Worm (Caenorhabditis elegans) whole organism, L4/young adult: ENCODE results near the gene mam-6.

Source experiments
- W03F9.2 ChIP-seq: fragments of 150-350 bp; optimal IDR thresholded peaks from 2 replicates; lab custom pipeline; 2014; ENCODE audit warnings: missing biosample characterization, missing genetic modification characterization
- dao-5 ChIP-seq: sonication (generic microtip); optimal IDR thresholded peaks from 2 replicates; lab custom pipeline; 2016; ENCODE audit warnings: missing genotype, missing genetic modification characterization, moderate library complexity, missing compliant biosample characterization
- him-1 ChIP-seq: sonication (generic microtip); optimal IDR thresholded peaks from 2 replicates; lab custom pipeline; 2016; ENCODE audit warnings: missing genotype, missing genetic modification reagents, missing genetic modification characterization, missing compliant biosample characterization

- TF ChIP-seq W03F9.2 (tag; lab: Kevin White, UChicago) (no peak), him-1 (no peak), dao-5 (tag; lab: Kevin White, UChicago) (no peak)
These were observed 7.8 kb upstream of the mam-6 start for ce11 chrX:15076909-15077308.
